Worm (Caenorhabditis elegans): Measurements from ENCODE around the gene Y67H2A.2.

Y67H2A.2 gene

ce11 chrIV:13311331-13312034 is 13.9 kb upstream of the Y67H2A.2 start:
- no peak for TF ChIP-seq unc-62 (GFP tag; optimal IDR thresholded peaks at IDR 0.05)

DNA sequence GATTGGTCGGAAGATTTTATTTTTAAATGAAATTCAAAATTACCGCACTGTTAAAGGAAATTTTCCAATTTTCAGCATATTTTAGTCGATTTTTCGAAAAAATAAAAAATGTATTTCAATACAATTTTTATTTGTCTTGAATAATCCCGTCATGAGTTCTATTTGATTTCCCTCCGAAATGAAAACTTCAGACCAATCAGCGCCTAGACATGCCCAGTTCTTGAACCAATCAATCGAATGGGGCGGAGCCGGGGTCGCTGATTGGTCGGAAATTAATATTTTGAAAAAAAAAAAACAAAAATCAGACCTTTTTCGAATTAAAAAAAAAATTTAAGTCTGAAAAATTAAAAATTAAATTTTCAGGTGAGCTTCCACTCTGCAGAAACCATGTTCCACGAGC is 12.0 kb upstream of the Y67H2A.2 start:
- no peak for TF ChIP-seq unc-62 (GFP tag; optimal IDR thresholded peaks at IDR 0.05)

DNA sequence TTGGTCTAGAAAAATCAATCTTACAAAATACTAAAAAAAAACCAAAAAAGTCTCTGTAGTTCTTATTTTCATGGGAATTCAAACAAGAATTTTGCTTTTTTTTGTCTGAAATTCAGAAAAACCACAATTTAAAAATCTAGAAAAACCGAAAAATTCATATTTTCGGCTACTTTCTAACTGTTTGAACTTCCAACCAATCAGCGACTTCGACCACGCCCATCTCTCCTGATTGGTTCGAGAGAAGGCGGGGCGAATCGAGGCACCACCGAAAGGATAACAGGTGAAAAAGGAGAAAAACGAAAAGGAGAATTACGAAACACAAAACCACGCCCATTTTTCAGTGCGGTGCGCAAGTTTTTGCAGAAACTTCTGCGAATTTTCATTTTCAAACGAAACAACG is 7.2 kb upstream of the Y67H2A.2 start:
- TF ChIP-seq unc-62 (GFP tag; optimal IDR thresholded peaks at IDR 0.05) = no peak

ce11 chrIV:13303442-13303841 is 5.8 kb upstream of the Y67H2A.2 start, which contains the start of gene Y67H2A.7:
Gene Y67H2A.7 (plus strand): TSS chrIV:13303742.
- TF ChIP-seq unc-62 (GFP tag; optimal IDR thresholded peaks at IDR 0.05) = no peak

DNA sequence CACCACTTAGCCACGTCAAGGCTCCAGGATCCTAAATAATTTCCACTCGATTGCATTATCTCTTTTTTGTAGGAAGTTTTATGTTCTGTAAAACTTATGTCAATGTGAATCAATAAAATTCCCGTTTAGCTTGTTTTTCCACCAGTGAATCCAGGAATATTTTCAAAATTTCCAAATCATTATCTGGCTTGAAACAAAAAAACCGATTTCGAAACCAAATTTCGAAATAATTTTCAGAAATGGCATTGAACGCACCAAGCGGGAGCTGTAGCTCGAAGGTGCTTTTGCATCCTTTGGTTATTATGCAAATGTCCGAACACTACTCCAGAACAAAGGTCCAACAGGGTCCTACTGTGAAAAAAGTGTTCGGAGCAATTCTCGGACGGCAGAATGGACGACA is 3.0 kb upstream of the Y67H2A.2 start, which contains the start of gene csn-6:
Gene csn-6, plus strand, starts transcription at position 234 of the 400 bp plus-strand sequence.
- TF ChIP-seq unc-62 (GFP tag; optimal IDR thresholded peaks at IDR 0.05) = no peak

DNA sequence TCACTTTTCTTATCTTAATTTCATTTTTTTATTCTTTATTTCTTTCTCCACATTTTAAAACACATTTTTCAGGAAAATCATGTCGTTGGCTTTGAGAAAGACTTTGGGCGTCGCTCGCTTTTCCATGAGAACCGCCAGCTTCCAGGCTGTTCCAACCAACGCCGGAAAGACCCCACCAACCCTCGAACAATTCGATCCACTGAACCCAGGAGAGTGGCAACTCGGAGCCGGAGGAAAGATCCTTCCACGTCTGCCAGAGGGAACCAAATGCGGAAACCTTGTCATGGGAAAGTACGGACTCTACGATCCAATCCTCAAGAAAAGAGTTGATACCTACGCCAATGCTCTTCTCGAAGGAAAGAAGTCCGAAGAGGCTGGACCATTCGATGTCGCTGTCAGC is 2.5 kb upstream of the Y67H2A.2 start, which contains the start of gene kdp-1:
Gene kdp-1, plus strand, starts transcription at position 80 of the 400 bp plus-strand sequence.
- TF ChIP-seq unc-62 (GFP tag; optimal IDR thresholded peaks at IDR 0.05) = no peak

DNA sequence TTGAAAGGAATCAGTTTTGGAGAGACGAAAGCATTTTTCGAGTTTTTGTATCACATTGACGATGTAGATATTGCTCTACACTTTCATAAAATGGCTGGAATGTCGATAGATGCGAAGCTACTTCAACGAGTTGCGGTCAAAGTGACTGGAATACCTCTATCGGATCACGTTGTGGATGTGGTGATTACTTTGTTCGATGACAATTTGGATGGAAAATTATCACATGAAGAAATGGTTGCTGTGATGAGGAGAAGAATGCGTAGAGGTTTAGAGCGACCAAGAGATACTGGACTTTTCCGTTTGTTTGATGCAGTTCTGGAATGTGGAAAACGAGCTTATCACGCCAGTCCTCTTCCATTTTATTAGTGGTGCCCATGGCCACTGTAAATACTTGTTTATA is 2.0 kb upstream of the Y67H2A.2 start:
- no peak for TF ChIP-seq unc-62 (GFP tag; optimal IDR thresholded peaks at IDR 0.05)

DNA sequence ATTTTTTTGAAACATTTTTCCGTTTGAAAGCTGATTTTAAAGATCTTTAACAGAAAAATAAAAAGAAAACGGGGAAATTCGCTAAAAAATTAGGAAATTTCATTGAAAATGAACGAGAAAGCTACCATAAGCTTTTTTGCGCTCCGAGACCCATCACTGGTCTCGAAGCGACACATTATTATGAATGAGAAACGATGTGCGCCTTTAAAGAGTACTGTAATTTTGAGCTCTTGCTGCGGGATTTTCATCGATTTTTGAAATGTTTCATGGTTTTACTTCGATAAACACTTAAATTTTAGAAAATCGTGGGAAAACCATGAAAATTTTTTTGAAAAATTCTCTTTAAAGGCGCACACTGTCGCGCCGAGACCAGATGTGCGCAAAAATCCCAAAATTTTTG is 7.4 kb downstream of the Y67H2A.2 start:
- TF ChIP-seq unc-62 (GFP tag; optimal IDR thresholded peaks at IDR 0.05) = no peak

- TF ChIP-seq unc-62 (GFP tag; optimal IDR thresholded peaks at IDR 0.05) = no peak
These were observed 8.3 kb downstream of the Y67H2A.2 start, which contains the start of gene Y67H2A.10 for ce11 chrIV:13289321-13289720. Gene Y67H2A.10 (minus strand): TSS chrIV:13289504.

DNA sequence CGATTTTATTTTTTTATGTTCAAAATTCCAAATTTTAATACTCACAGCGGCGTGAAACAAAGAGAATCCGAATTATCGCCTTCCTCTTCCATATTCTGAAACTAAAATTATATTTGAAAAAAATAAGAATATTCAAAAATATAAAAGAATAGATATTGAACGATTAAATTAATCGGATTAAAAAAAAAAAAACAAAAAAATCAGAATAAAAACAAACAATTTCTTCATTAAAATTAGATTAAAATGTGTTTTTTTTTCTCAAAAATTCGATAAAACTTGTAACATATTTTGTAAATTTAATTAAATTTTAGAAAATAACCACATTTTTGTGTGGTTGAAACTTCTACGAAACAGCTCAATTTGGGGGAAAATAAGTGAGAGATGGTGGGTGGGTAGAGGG is 14.8 kb downstream of the Y67H2A.2 start, which contains the start of gene cpsf-3:
Gene cpsf-3, minus strand, starts transcription at position 101 of the 400 bp plus-strand sequence.
- no peak for TF ChIP-seq unc-62 (GFP tag; optimal IDR thresholded peaks at IDR 0.05)

DNA sequence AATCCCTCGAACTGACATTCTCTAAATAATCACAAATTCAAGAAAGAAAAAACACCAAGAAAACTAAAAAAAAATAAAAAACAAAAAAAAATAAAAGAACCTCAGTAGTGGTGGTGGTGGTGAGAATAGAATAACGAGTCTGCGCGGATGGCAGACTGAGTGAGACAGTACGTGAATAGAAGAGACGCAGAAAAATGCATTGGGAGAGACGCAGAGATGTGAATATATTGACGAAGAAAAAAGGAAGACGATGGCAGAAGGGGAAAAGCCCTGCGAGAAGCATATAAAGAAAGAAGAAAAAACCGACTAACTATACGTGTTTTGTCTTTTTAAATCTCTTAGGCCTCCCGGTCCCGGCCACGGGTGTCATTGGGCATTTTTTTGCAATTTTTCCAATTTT is 25.1 kb downstream of the Y67H2A.2 start, which contains the start of gene unc-26:
Gene unc-26, minus strand, starts transcription at position 23 of the 400 bp plus-strand sequence.
- TF ChIP-seq unc-62 (GFP tag; optimal IDR thresholded peaks at IDR 0.05) = no peak

DNA sequence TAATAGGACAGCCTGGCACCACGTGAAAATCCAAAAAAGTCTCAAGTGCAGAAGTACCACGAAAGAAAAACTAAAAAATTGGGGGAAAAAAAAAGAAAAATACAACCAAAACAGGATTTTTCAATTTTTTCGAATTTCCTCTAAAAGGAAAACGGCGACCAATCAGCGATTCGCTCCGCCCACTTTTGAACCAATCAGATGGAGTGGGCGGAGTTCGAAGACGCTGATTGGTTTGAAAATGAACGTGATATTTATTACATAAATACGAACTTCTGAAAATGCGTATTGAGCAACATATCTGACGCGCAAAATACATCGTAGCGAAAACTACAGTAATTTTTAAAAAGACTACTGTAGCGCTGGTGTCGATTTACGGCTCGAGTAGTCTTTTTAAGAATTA is 29.2 kb downstream of the Y67H2A.2 start:
- no peak for TF ChIP-seq unc-62 (GFP tag; optimal IDR thresholded peaks at IDR 0.05)

DNA sequence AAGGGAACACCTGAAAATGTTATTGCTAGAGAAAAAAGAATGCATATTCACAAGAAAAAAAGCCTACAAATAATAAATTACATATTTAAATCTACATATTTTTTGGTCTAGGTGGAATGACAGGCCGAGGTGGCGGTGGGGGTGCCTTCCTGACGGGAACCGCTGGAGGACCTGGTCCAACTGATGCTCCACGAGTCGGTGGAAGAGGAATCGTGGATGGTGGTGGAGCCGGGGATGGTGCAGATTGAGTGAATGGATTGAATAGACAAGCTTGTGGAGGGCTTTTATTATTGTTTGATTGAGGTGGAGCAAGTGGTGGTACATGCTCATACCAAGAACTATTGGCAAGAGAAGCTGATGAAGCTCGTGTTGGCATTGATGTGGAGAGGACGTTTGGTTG is 35.8 kb downstream of the Y67H2A.2 start:
- TF ChIP-seq unc-62 (GFP tag; optimal IDR thresholded peaks at IDR 0.05) = no peak

ce11 chrIV:13258872-13259271 is 38.7 kb downstream of the Y67H2A.2 start, which contains the start of gene JC8.16:
Gene JC8.16 (plus strand): TSS chrIV:13259172.
- no peak for TF ChIP-seq unc-62 (GFP tag; optimal IDR thresholded peaks at IDR 0.05)

DNA sequence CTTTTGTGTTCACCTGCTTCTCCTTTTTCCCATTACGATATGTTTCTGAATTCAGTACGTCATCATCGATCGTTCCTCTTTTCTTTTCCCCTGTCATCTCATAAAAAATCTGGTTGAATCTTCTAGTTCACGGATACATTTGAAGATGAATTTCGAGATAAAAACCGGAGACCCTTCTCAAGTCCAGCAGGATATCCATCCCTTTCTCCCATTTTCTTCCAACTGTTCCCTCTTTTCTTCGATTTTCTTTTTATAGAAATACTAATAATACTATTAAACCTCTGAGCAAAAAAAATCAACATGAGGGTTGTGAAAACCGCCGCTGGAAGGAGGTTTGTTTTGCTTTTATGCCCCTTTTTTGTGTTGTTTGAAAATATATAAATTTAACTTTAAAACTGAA is 41.7 kb downstream of the Y67H2A.2 start, which contains the start of gene bus-12:
Gene bus-12, plus strand, starts transcription at position 301 of the 400 bp plus-strand sequence.
- TF ChIP-seq unc-62 (GFP tag; optimal IDR thresholded peaks at IDR 0.05) = no peak

- no peak for TF ChIP-seq unc-62 (GFP tag; optimal IDR thresholded peaks at IDR 0.05)
These were observed 43.8 kb downstream of the Y67H2A.2 start, which contains the start of gene ttr-45 for ce11 chrIV:13253841-13254240. Gene ttr-45 (plus strand): TSS chrIV:13254225.

DNA sequence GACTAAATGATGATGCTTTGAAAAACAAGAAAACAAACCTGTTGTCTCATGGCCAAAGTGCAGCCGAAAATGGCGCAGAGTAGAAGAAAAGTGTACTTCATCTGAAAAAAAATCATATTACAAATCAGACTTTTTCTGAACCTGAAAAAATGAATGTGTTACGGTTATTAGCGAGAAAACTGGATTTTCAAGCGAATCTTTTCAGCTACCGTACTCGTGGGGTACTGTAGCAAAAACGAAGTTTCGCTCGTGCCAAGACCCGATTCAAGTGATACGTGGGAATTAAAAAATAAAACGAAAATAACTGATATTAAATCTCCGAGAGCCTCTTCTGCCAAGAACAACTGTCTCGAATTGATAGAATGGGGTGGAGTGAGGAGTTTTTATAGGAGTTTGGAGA is 45.4 kb downstream of the Y67H2A.2 start, which contains the start of gene ttr-51:
Gene ttr-51, minus strand, starts transcription at position 101 of the 400 bp plus-strand sequence.
- TF ChIP-seq unc-62 (GFP tag; optimal IDR thresholded peaks at IDR 0.05) = no peak
